Worm (Caenorhabditis elegans): ENCODE data around the gene Y42G9A.1.

DNA sequence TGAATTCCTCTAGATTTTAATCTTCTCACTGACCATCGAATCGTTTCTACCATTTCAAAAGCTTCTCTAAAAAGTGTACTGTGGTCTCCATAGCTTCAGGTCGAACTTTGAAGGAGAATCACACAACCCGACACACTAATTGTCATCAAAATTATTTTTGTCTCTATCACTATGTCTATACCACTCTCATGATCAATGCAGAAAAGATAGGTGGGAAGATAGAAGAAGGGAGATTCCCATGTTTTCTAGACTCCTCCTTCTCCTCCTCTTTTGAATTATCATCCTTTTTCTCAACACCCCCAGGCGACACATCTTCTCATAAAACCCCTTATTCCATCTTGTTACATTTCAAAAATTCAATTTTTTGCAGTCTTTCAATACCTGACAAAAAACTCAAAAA, 3.9 kb upstream of the Y42G9A.1 start, which contains the start of gene Y42G9A.3:
- no peak for TF ChIP-seq klf-2 (GFP tag; conservative IDR thresholded peaks at IDR 0.05)
- TF ChIP-seq tab-1 (GFP tag; IDR thresholded peaks at IDR 0.05), result no peak
- TF ChIP-seq flt-1 (GFP tag; IDR thresholded peaks at IDR 0.05), result no peak
